Worm (Caenorhabditis elegans) whole organism, L3 larva: ENCODE results near the gene ufbp-1.

ENCODE experiments used
- R02D3.7 ChIP-seq: fragments of 150-350 bp; optimal IDR thresholded peaks from 2 replicates; lab custom pipeline; 2014; ENCODE audit warnings: missing biosample characterization, missing genetic modification characterization
- ZK546.5 ChIP-seq: sonication (generic microtip); optimal IDR thresholded peaks from 2 replicates; lab custom pipeline; 2017; ENCODE audit warnings: missing biosample characterization, missing genetic modification characterization
- aly-2 ChIP-seq: fragments of 150-350 bp; optimal IDR thresholded peaks from 2 replicates; lab custom pipeline; 2014; ENCODE audit warnings: missing biosample characterization, missing genetic modification characterization
- ama-1 ChIP-seq: fragments of 150-350 bp; optimal IDR thresholded peaks from 2 replicates; lab custom pipeline; 2018
- ceh-16 ChIP-seq: sonication (generic microtip); optimal IDR thresholded peaks from 2 replicates; lab custom pipeline; 2017; ENCODE audit warnings: missing biosample characterization, missing genetic modification characterization
- ceh-28 ChIP-seq: fragments of 150-350 bp; optimal IDR thresholded peaks from 2 replicates; lab custom pipeline; 2014; ENCODE audit warnings: missing biosample characterization, missing genetic modification reagents, missing genetic modification characterization
- ceh-82 ChIP-seq: fragments of 150-350 bp; optimal IDR thresholded peaks from 2 replicates; lab custom pipeline; 2014; ENCODE audit warnings: missing biosample characterization, missing genetic modification characterization
- ceh-9 ChIP-seq: sonication (generic microtip); optimal IDR thresholded peaks from 2 replicates; lab custom pipeline; 2018; ENCODE audit warnings: missing biosample characterization, missing genetic modification characterization
- daf-12 ChIP-seq: fragments of 150-350 bp; optimal IDR thresholded peaks from 2 replicates; lab custom pipeline; 2014; ENCODE audit warnings: missing biosample characterization, missing genetic modification reagents, missing genetic modification characterization
- egl-27 ChIP-seq: sonication (generic microtip); optimal IDR thresholded peaks from 4 replicates; lab custom pipeline; 2017; ENCODE audit warnings: missing biosample characterization, missing genetic modification reagents, missing genetic modification characterization
- egl-5 ChIP-seq: fragments of 150-350 bp; optimal IDR thresholded peaks from 2 replicates; lab custom pipeline; 2017; ENCODE audit warnings: missing biosample characterization, missing genetic modification reagents, missing genetic modification characterization, inconsistent platforms
- elt-1 ChIP-seq: fragments of 150-350 bp; optimal IDR thresholded peaks from 2 replicates; lab custom pipeline; 2014; ENCODE audit warnings: missing biosample characterization, missing genetic modification characterization
- elt-2 ChIP-seq: sonication (generic microtip); optimal IDR thresholded peaks from 2 replicates; lab custom pipeline; 2016; ENCODE audit warnings: missing genetic modification reagents, mild to moderate bottlenecking, missing genetic modification characterization, missing compliant biosample characterization
- elt-3 ChIP-seq, 3 experiments: fragments of 150-350 bp in 1 of 3; sonication (generic microtip) in 2 of 3; optimal IDR thresholded peaks; 2 replicates in 2 of 3; 4 replicates in 1 of 3; lab custom pipeline; 2014 to 2017; ENCODE audit warnings: missing biosample characterization in 3 of 3, missing genetic modification characterization in 3 of 3
- eor-1 ChIP-seq, 2 experiments: fragments of 150-350 bp; optimal IDR thresholded peaks; 2 replicates each; lab custom pipeline; 2014 to 2018; ENCODE audit warnings: missing biosample characterization in 2 of 2, missing genetic modification characterization in 2 of 2
- fkh-10 ChIP-seq: sonication (generic microtip); optimal IDR thresholded peaks from 2 replicates; lab custom pipeline; 2017; ENCODE audit warnings: missing biosample characterization, missing genetic modification reagents, missing genetic modification characterization
- fkh-2 ChIP-seq: fragments of 150-350 bp; optimal IDR thresholded peaks from 2 replicates; lab custom pipeline; 2014; ENCODE audit warnings: missing biosample characterization, missing genetic modification reagents, missing genetic modification characterization
- fos-1 ChIP-seq: fragments of 150-350 bp; optimal IDR thresholded peaks from 2 replicates; lab custom pipeline; 2014; ENCODE audit warnings: missing biosample characterization, missing genetic modification characterization
- hmg-11 ChIP-seq: sonication (generic microtip); optimal IDR thresholded peaks from 2 replicates; lab custom pipeline; 2016; ENCODE audit warnings: missing genetic modification characterization, missing compliant biosample characterization
- jun-1 ChIP-seq: fragments of 150-350 bp; optimal IDR thresholded peaks from 2 replicates; lab custom pipeline; 2014; ENCODE audit warnings: missing biosample characterization, missing genetic modification reagents, missing genetic modification characterization
- lin-15B ChIP-seq: fragments of 150-350 bp; optimal IDR thresholded peaks from 2 replicates; lab custom pipeline; 2014; ENCODE audit warnings: missing biosample characterization, missing genetic modification characterization
- lin-39 ChIP-seq: fragments of 150-350 bp; optimal IDR thresholded peaks from 2 replicates; lab custom pipeline; 2018; ENCODE audit warnings: missing biosample characterization, missing genetic modification reagents, missing genetic modification characterization
- lsy-12 ChIP-seq: sonication (generic microtip); optimal IDR thresholded peaks from 2 replicates; lab custom pipeline; 2016; ENCODE audit warnings: mild to moderate bottlenecking, missing genetic modification characterization, missing compliant biosample characterization
- mdl-1 ChIP-seq: fragments of 150-350 bp; optimal IDR thresholded peaks from 2 replicates; lab custom pipeline; 2014; ENCODE audit warnings: missing biosample characterization, missing genetic modification characterization
- mml-1 ChIP-seq: fragments of 150-350 bp; sonication (generic microtip); optimal IDR thresholded peaks from 3 replicates; lab custom pipeline; 2014; ENCODE audit warnings: missing biosample characterization, missing genetic modification characterization
- nfya-1 ChIP-seq: sonication (generic microtip); optimal IDR thresholded peaks from 2 replicates; lab custom pipeline; 2017; ENCODE audit warnings: missing genetic modification characterization, mild to moderate bottlenecking, missing compliant biosample characterization, antibody characterized with exemption, moderate library complexity; ENCODE audit not compliant: insufficient read depth
- nhr-11 ChIP-seq: fragments of 150-350 bp; optimal IDR thresholded peaks from 2 replicates; lab custom pipeline; 2014; ENCODE audit warnings: missing biosample characterization, missing genetic modification characterization
- nhr-12 ChIP-seq: fragments of 150-350 bp; optimal IDR thresholded peaks from 2 replicates; lab custom pipeline; 2014; ENCODE audit warnings: missing biosample characterization, missing genetic modification characterization
- nhr-23 ChIP-seq: fragments of 150-350 bp; optimal IDR thresholded peaks from 2 replicates; lab custom pipeline; 2014; ENCODE audit warnings: missing biosample characterization, missing genetic modification reagents, missing genetic modification characterization
- nhr-237 ChIP-seq: fragments of 150-350 bp; optimal IDR thresholded peaks from 2 replicates; lab custom pipeline; 2014; ENCODE audit warnings: missing biosample characterization, missing genetic modification characterization
- nhr-25 ChIP-seq: sonication (generic microtip); optimal IDR thresholded peaks from 2 replicates; lab custom pipeline; 2017; ENCODE audit warnings: missing biosample characterization, missing genetic modification characterization
- nhr-28 ChIP-seq: fragments of 150-350 bp; optimal IDR thresholded peaks from 2 replicates; lab custom pipeline; 2014; ENCODE audit warnings: missing biosample characterization, missing genetic modification characterization
- nhr-43 ChIP-seq: sonication (generic microtip); optimal IDR thresholded peaks from 2 replicates; lab custom pipeline; 2016; ENCODE audit warnings: mild to moderate bottlenecking, missing genetic modification characterization, missing compliant biosample characterization; ENCODE audit not compliant: poor library complexity, severe bottlenecking
- nhr-67 ChIP-seq: fragments of 150-350 bp; optimal IDR thresholded peaks from 2 replicates; lab custom pipeline; 2014; ENCODE audit warnings: missing biosample characterization, missing genetic modification characterization
- nhr-76 ChIP-seq: fragments of 150-350 bp; sonication (generic microtip); optimal IDR thresholded peaks from 5 replicates; lab custom pipeline; 2014; ENCODE audit warnings: missing biosample characterization, missing genetic modification characterization
- nhr-77 ChIP-seq: fragments of 150-350 bp; optimal IDR thresholded peaks from 2 replicates; lab custom pipeline; 2014; ENCODE audit warnings: missing biosample characterization, missing genetic modification characterization
- pha-4 ChIP-seq: fragments of 150-350 bp; optimal IDR thresholded peaks from 2 replicates; lab custom pipeline; 2014; ENCODE audit warnings: missing biosample characterization, missing genetic modification reagents, missing genetic modification characterization
- pqm-1 ChIP-seq: fragments of 150-350 bp; optimal IDR thresholded peaks from 2 replicates; lab custom pipeline; 2017; ENCODE audit warnings: missing biosample characterization, missing genetic modification characterization, inconsistent platforms
- sea-2 ChIP-seq: fragments of 150-350 bp; sonication (generic microtip); optimal IDR thresholded peaks from 4 replicates; lab custom pipeline; 2014; ENCODE audit warnings: missing biosample characterization, missing genetic modification reagents, missing genetic modification characterization
- skn-1 ChIP-seq: fragments of 150-350 bp; optimal IDR thresholded peaks from 2 replicates; lab custom pipeline; 2014; ENCODE audit warnings: missing biosample characterization, missing genetic modification characterization
- snpc-4 ChIP-seq: fragments of 150-350 bp; optimal IDR thresholded peaks from 2 replicates; lab custom pipeline; 2014; ENCODE audit warnings: missing biosample characterization, missing genetic modification characterization
- tbx-2 ChIP-seq: sonication (generic microtip); optimal IDR thresholded peaks from 2 replicates; lab custom pipeline; 2016; ENCODE audit warnings: mild to moderate bottlenecking, missing genetic modification characterization, missing compliant biosample characterization
- unc-39 ChIP-seq: sonication (generic microtip); optimal IDR thresholded peaks from 4 replicates; lab custom pipeline; 2017; ENCODE audit warnings: missing biosample characterization, missing genetic modification characterization
- unc-62 ChIP-seq: fragments of 150-350 bp; sonication (generic microtip); optimal IDR thresholded peaks from 4 replicates; lab custom pipeline; 2014; ENCODE audit warnings: missing biosample characterization, missing genetic modification reagents, missing genetic modification characterization
- zag-1 ChIP-seq: fragments of 150-350 bp; optimal IDR thresholded peaks from 2 replicates; lab custom pipeline; 2014; ENCODE audit warnings: missing biosample characterization, missing genetic modification characterization
- ztf-11 ChIP-seq: fragments of 150-350 bp; optimal IDR thresholded peaks from 2 replicates; lab custom pipeline; 2014; ENCODE audit warnings: missing biosample characterization, missing genetic modification characterization
- ztf-4 ChIP-seq: fragments of 150-350 bp; optimal IDR thresholded peaks from 2 replicates; lab custom pipeline; 2014; ENCODE audit warnings: missing biosample characterization, missing genetic modification characterization

The ufbp-1 gene

ce11 chrIII:8450494-8450893 is 7.1 kb upstream of the ufbp-1 start:
- TF ChIP-seq sea-2 (GFP tag; lab: Kevin White, UChicago) (no peak), fos-1 (tag; lab: Kevin White, UChicago) (no peak), pha-4 (peak; percentile 67), lin-39 (tag; lab: Kevin White, UChicago) (peak; percentile 57), ceh-28 (tag; lab: Kevin White, UChicago) (no peak), fkh-10 (GFP tag; lab: Kevin White, UChicago) (no peak)

DNA sequence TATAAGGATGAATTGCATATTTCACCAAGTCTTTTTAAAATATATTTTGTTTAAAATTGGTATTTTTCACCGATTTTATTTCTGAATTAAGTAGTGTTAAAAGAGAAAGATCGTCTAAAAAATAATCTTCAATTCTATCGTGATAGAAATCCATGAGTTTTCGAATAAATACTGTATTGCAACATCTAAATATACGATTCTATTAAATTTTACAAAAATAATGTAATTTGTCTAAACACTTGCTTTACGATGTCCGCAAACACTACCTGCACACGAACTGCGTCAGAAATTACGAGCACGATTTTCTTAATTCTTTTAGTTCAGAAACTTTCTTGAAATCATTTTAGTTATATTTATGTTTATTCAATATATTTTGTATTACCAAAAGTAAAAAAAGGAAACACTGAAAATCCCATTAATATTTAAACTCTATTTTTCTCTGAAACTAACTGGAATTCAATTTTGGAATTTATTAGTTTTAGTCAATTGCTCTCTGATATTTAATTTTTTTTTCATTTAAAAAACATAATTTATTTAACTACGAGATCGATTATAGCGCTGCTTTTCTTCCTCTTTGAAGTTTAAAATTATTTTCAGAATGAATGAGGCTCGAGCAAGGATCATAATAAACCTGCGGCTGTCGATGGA is 5.9 kb upstream of the ufbp-1 start, which contains the start of gene mrpl-32:
Gene mrpl-32 (plus strand): TSS at position 598 of the 648 bp plus-strand sequence.
- peak; percentile 12 for TF ChIP-seq nfya-1 (tag; lab: Kevin White, UChicago)
- peak; percentile 82 for TF ChIP-seq ama-1 (lab: Kevin White, UChicago)
- peak; percentile 24 for TF ChIP-seq elt-2 (tag; lab: Kevin White, UChicago)
- TF ChIP-seq fkh-10 (GFP tag; lab: Kevin White, UChicago): no peak
- TF ChIP-seq pha-4: peak; percentile 51

- TF ChIP-seq pha-4: peak; percentile 100
- TF ChIP-seq aly-2: no peak
- TF ChIP-seq hmg-11: peak; percentile 95
- TF ChIP-seq fkh-2 (tag; lab: Kevin White, UChicago): peak; percentile 70
- peak; percentile 85 for TF ChIP-seq nhr-77
- peak; percentile 94 for TF ChIP-seq fkh-10 (GFP tag; lab: Kevin White, UChicago)
- no peak for TF ChIP-seq nhr-237 (tag; lab: Kevin White, UChicago)
- no peak for TF ChIP-seq nhr-67
- peak; percentile 70 for TF ChIP-seq elt-2 (tag; lab: Kevin White, UChicago)
- TF ChIP-seq skn-1: peak; percentile 100
- peak; percentile 91 for TF ChIP-seq pqm-1
- peak; percentile 95 for TF ChIP-seq nhr-25 (tag; lab: Kevin White, UChicago)
- TF ChIP-seq jun-1 (tag; lab: Kevin White, UChicago): peak; percentile 95
- TF ChIP-seq nhr-11: peak; percentile 92
- TF ChIP-seq eor-1 (tag; optimal IDR thresholded peaks at IDR 0.05; lab: Kevin White, UChicago): peak in 1 of 2 experiments; percentile 89
- peak; percentile 45 for TF ChIP-seq ceh-16 (tag; lab: Kevin White, UChicago)
- TF ChIP-seq ama-1 (lab: Kevin White, UChicago): peak; percentile 93
- peak; percentile 85 for TF ChIP-seq ceh-28 (tag; lab: Kevin White, UChicago)
- TF ChIP-seq nhr-43 (tag; lab: Kevin White, UChicago): peak; percentile 94
- TF ChIP-seq snpc-4 (tag; lab: Kevin White, UChicago): peak; percentile 83
- peak; percentile 82 for TF ChIP-seq tbx-2
- peak; percentile 43 for TF ChIP-seq ZK546.5 (tag; lab: Kevin White, UChicago)
- TF ChIP-seq sea-2 (GFP tag; lab: Kevin White, UChicago): peak; percentile 98
- TF ChIP-seq nhr-23 (tag; lab: Kevin White, UChicago): peak; percentile 98
- peak; percentile 56 for TF ChIP-seq egl-27 (tag; lab: Kevin White, UChicago)
- TF ChIP-seq daf-12 (tag; lab: Kevin White, UChicago): no peak
- peak; percentile 98 for TF ChIP-seq lsy-12
- peak; percentile 51 for TF ChIP-seq fos-1 (tag; lab: Kevin White, UChicago)
- peak; percentile 80 for TF ChIP-seq egl-5 (tag; lab: Kevin White, UChicago)
- peak; percentile 59 for TF ChIP-seq mml-1 (tag; lab: Kevin White, UChicago)
- peak; percentile 93 for TF ChIP-seq lin-39 (tag; lab: Kevin White, UChicago)
- peak; percentile 88 for TF ChIP-seq R02D3.7 (tag; lab: Kevin White, UChicago)
- TF ChIP-seq unc-39: no peak
- TF ChIP-seq ceh-82: peak; percentile 72
- TF ChIP-seq elt-1 (tag; lab: Kevin White, UChicago): peak; percentile 60
- TF ChIP-seq mdl-1: no peak
- TF ChIP-seq nfya-1 (tag; lab: Kevin White, UChicago): peak; percentile 98
- peak; percentile 79 for TF ChIP-seq nhr-76 (tag; lab: Kevin White, UChicago)
- no peak for TF ChIP-seq ztf-11 (tag; lab: Kevin White, UChicago)
- no peak for TF ChIP-seq unc-62 (GFP tag; lab: Kevin White, UChicago)
- peak; percentile 47 for TF ChIP-seq nhr-28
- TF ChIP-seq lin-15B (tag; lab: Kevin White, UChicago): peak; percentile 99
- TF ChIP-seq ceh-9 (tag; lab: Kevin White, UChicago): no peak
- no peak for TF ChIP-seq nhr-12 (tag; lab: Kevin White, UChicago)
- no peak for TF ChIP-seq zag-1 (tag; lab: Kevin White, UChicago)
- peak in 1 of 3 experiments; percentile 19 for TF ChIP-seq elt-3 (tag; optimal IDR thresholded peaks at IDR 0.05; lab: Kevin White, UChicago)
- TF ChIP-seq ztf-4 (tag; lab: Kevin White, UChicago): peak; percentile 65
Measured at ce11 chrIII:8446940-8447403, 3.6 kb upstream of the ufbp-1 start, which contains the start of gene rpn-3. Gene rpn-3, plus strand, starts transcription at chrIII:8447353.
